Fruit fly (Drosophila melanogaster): Measurements from ENCODE around the gene rsh.

DNA sequence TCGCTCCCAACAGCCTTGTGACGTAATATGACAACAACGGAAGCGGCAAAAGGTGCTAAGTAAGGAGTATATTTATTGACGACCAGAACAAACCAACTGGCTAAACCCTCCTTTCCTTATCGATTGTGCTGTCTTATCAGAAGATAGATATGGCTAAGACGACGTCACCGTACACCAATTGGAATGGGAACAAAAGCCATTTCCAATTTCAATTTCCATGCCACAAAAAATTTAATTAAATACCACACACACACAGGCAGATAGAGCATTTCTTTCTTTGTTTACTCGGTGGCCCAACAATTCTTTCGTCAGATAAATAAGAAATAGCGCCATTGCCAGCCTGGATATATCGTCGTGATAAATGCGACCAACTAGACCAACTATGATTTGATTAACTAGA is 116.2 kb downstream of the rsh start:
- TF ChIP-seq grn (GFP tag; optimal IDR thresholded peaks at IDR 0.05) (no peak), Mes4 (GFP tag; optimal IDR thresholded peaks at IDR 0.05) (no peak), tin (GFP tag; optimal IDR thresholded peaks at IDR 0.05) (no peak), Dek (tag; optimal IDR thresholded peaks at IDR 0.05) (no peak), NC2β (GFP tag; optimal IDR thresholded peaks at IDR 0.05) (no peak), lola (GFP tag; optimal IDR thresholded peaks at IDR 0.05) (no peak), MBD-R2 (GFP tag; IDR thresholded peaks at IDR 0.05) (no peak), Side (GFP tag; optimal IDR thresholded peaks at IDR 0.05) (no peak), CG11695 (GFP tag; IDR thresholded peaks at IDR 0.05) (no peak), CG14014 (GFP tag; IDR thresholded peaks at IDR 0.05) (no peak), CG11696 (GFP tag; IDR thresholded peaks at IDR 0.05) (no peak), Doc2 (GFP tag; IDR thresholded peaks at IDR 0.05) (no peak), CG2129 (GFP tag; IDR thresholded peaks at IDR 0.05; ENCODE audit: partially characterized antibody) (no peak)
